Worm (Caenorhabditis elegans): ENCODE measurements around the gene let-60.

let-60 gene

ce11 chrIV:11690988-11691387 lies at the start of gene let-60:
TSS of gene let-60 (minus strand) at chrIV:11691088.
- TF ChIP-seq lin-35 (GFP tag; optimal IDR thresholded peaks at IDR 0.05) (no peak), F57A8.1 (GFP tag; optimal IDR thresholded peaks at IDR 0.05) (no peak), D2030.7 (GFP tag; IDR thresholded peaks at IDR 0.05) (no peak), repo-1 (tag; optimal IDR thresholded peaks at IDR 0.05) (no peak), nhr-90 (tag; optimal IDR thresholded peaks at IDR 0.05) (no peak), hlh-26 (GFP tag; conservative IDR thresholded peaks at IDR 0.05) (no peak), ztf-22 (GFP tag; optimal IDR thresholded peaks at IDR 0.05) (no peak), ceh-100 (GFP tag; IDR thresholded peaks at IDR 0.05) (no peak), ztf-26 (tag; optimal IDR thresholded peaks at IDR 0.05) (no peak), ccch-3 (GFP tag; optimal IDR thresholded peaks at IDR 0.05) (no peak), Y56A3A.18 (GFP tag; IDR thresholded peaks at IDR 0.05) (no peak), rcor-1 (GFP tag; IDR thresholded peaks at IDR 0.05) (no peak), snpc-3.4 (tag; optimal IDR thresholded peaks at IDR 0.05) (no peak), hsf-1 (GFP tag; IDR thresholded peaks at IDR 0.05) (no peak), ama-1 (optimal IDR thresholded peaks at IDR 0.05) (no peak), ama-1 (GFP tag; optimal IDR thresholded peaks at IDR 0.05) (no peak), lag-1 (GFP tag; IDR thresholded peaks at IDR 0.05) (no peak), madf-3 (GFP tag; IDR thresholded peaks at IDR 0.05) (no peak)

ce11 chrIV:11740204-11740603 lies 49.3 kb upstream of the let-60 start, which contains the start of gene K01A6.4:
TSS of gene K01A6.4 (minus strand) at chrIV:11740304.
- no peak for TF ChIP-seq egl-44 (GFP tag; IDR thresholded peaks at IDR 0.05)

- TF ChIP-seq ama-1 (optimal IDR thresholded peaks at IDR 0.05) (no peak), ama-1 (GFP tag; optimal IDR thresholded peaks at IDR 0.05) (no peak), egl-44 (GFP tag; IDR thresholded peaks at IDR 0.05) (no peak), nfya-2 (GFP tag; IDR thresholded peaks at IDR 0.05) (no peak), hmg-1.2 (GFP tag; IDR thresholded peaks at IDR 0.05) (no peak), xnd-1 (tag; optimal IDR thresholded peaks at IDR 0.05) (no peak), somi-1 (GFP tag; optimal IDR thresholded peaks at IDR 0.05) (no peak), snpc-4 (GFP tag; optimal IDR thresholded peaks at IDR 0.05) (no peak), snpc-4 (tag; optimal IDR thresholded peaks at IDR 0.05) (no peak)
Measured at ce11 chrIV:11738092-11738617, 47.3 kb upstream of the let-60 start, which contains the start of gene K01A6.7. TSS of gene K01A6.7 (minus strand) at chrIV:11738567.

ce11 chrIV:11737269-11737668 lies 46.4 kb upstream of the let-60 start, which contains the start of gene K01A6.8:
TSS of gene K01A6.8 (minus strand) at chrIV:11737369.
- no peak for TF ChIP-seq attf-6 (GFP tag; IDR thresholded peaks at IDR 0.05)
- TF ChIP-seq efl-1 (GFP tag; optimal IDR thresholded peaks at IDR 0.05), result no peak
- TF ChIP-seq zfh-2 (GFP tag; conservative IDR thresholded peaks at IDR 0.05), result no peak
- TF ChIP-seq attf-3 (GFP tag; conservative IDR thresholded peaks at IDR 0.05), result no peak
- TF ChIP-seq nfya-2 (GFP tag; IDR thresholded peaks at IDR 0.05), result no peak

- TF ChIP-seq ceh-79 (tag; optimal IDR thresholded peaks at IDR 0.05) (no peak), rcor-1 (GFP tag; IDR thresholded peaks at IDR 0.05) (no peak), ztf-26 (tag; optimal IDR thresholded peaks at IDR 0.05) (no peak), nfyb-1 (GFP tag; IDR thresholded peaks at IDR 0.05) (no peak), hsf-1 (GFP tag; IDR thresholded peaks at IDR 0.05) (no peak), hrde-1 (tag; optimal IDR thresholded peaks at IDR 0.05; ENCODE audit: borderline replicate concordance) (no peak), ztf-6 (GFP tag; IDR thresholded peaks at IDR 0.05) (no peak), Y53F4B.3 (GFP tag; IDR thresholded peaks at IDR 0.05) (no peak), mcd-1 (GFP tag; IDR thresholded peaks at IDR 0.05) (no peak), atf-7 (tag; optimal IDR thresholded peaks at IDR 0.05) (no peak), nhr-120 (GFP tag; IDR thresholded peaks at IDR 0.05) (no peak), F52B5.7 (tag; optimal IDR thresholded peaks at IDR 0.05) (no peak), F33H1.4 (GFP tag; IDR thresholded peaks at IDR 0.05) (no peak), attf-6 (GFP tag; IDR thresholded peaks at IDR 0.05) (no peak), egrh-3 (GFP tag; IDR thresholded peaks at IDR 0.05) (no peak), sdz-38 (tag; optimal IDR thresholded peaks at IDR 0.05) (no peak), ets-4 (GFP tag; optimal IDR thresholded peaks at IDR 0.05) (no peak), egl-18 (GFP tag; IDR thresholded peaks at IDR 0.05) (no peak)
Measured at ce11 chrIV:11735025-11735424, 44.1 kb upstream of the let-60 start, which contains the start of gene K01A6.6. TSS of gene K01A6.6 (plus strand) at chrIV:11735325.
